Worm (Caenorhabditis elegans) whole organism, midembryonic: ENCODE results near the gene C10A4.6.

Source experiments
- klf-2 ChIP-seq: fragments of 200-800 bp; sonication (Bioruptor generic); conservative IDR thresholded peaks from 2 replicates; pipeline ENCODE4 v1.3.6; 2022; ENCODE audit warnings: missing genetic modification reagents, missing genetic modification characterization, missing compliant biosample characterization
- ztf-23 ChIP-seq: fragments of 200-800 bp; sonication (Bioruptor generic); IDR thresholded peaks from 2 replicates; pipeline ENCODE4 v1.3.6; 2022; ENCODE audit warnings: missing genetic modification reagents, missing genetic modification characterization, missing compliant biosample characterization

DNA sequence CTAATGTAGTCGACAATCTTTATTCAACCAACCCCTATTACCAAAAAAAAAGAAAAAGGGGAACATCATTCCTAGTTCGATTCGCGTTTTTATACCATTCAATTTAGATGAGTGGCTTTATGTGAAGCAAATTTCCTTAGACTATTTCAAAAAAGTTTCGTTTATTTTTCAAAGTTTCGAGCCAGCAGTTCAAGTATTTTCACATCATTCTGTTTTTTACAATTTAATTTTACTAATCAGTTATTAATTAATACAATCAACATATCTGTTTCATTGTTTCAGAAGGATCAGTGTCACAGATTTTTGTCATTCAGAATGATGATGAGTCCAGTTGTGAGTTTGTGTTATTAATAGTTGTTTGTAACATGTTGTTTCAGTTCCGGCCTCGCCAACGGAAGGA lies 19.6 kb downstream of the C10A4.6 start, which contains the start of gene C10A4.2:
- TF ChIP-seq ztf-23 (GFP tag; lab: Robert Waterston, UW) (no peak), klf-2 (no peak)
